Fruit fly (Drosophila melanogaster) whole organism, embryonic: ENCODE results near the gene GNBP2.

ENCODE experiments used
- Atf6 ChIP-seq: fragments of 200-800 bp; sonication (Bioruptor generic); IDR thresholded peaks from 2 replicates; pipeline ENCODE4 v1.3.6; 2022; ENCODE audit warnings: missing biosample characterization, missing genetic modification characterization
- Bgb ChIP-seq: fragments of 200-800 bp; sonication (Bioruptor generic); IDR thresholded peaks from 2 replicates; pipeline ENCODE4 v1.3.6; 2022; ENCODE audit warnings: missing biosample characterization, missing genetic modification characterization; ENCODE audit not compliant: partially characterized antibody
- C15 ChIP-seq: fragments of 200-800 bp; sonication (Bioruptor generic); IDR thresholded peaks from 3 replicates; pipeline ENCODE4 v1.3.6; 2022; ENCODE audit warnings: missing biosample characterization, missing genetic modification characterization
- CG10147 ChIP-seq: fragments of 200-800 bp; sonication (Bioruptor generic); optimal IDR thresholded peaks from 2 replicates; lab custom pipeline; 2019; ENCODE audit warnings: missing biosample characterization, mild to moderate bottlenecking, missing genetic modification characterization, moderate library complexity
- CG10209 ChIP-seq: fragments of 200-800 bp; sonication (Bioruptor generic); optimal IDR thresholded peaks from 3 replicates; lab custom pipeline; 2017; ENCODE audit warnings: missing biosample characterization, mild to moderate bottlenecking, missing genetic modification characterization, missing genetic modification reagents
- CG10366 ChIP-seq: fragments of 200-800 bp; sonication (Bioruptor generic); IDR thresholded peaks from 2 replicates; pipeline ENCODE4 v1.3.6; 2022; ENCODE audit warnings: missing biosample characterization, missing genetic modification characterization
- CG11504 ChIP-seq: fragments of 200-800 bp; sonication (Bioruptor generic); optimal IDR thresholded peaks from 3 replicates; lab custom pipeline; 2019; ENCODE audit warnings: missing biosample characterization, mild to moderate bottlenecking, missing genetic modification characterization, moderate library complexity
- CG11696 ChIP-seq: fragments of 200-800 bp; sonication (Bioruptor generic); IDR thresholded peaks from 2 replicates; pipeline ENCODE4 v1.3.6; 2022; ENCODE audit warnings: missing biosample characterization, missing genetic modification characterization
- CG13296 ChIP-seq: fragments of 200-800 bp; sonication (Bioruptor generic); optimal IDR thresholded peaks from 3 replicates; lab custom pipeline; 2018; ENCODE audit warnings: missing biosample characterization, mild to moderate bottlenecking, missing genetic modification characterization
- CG14050 ChIP-seq: fragments of 200-800 bp; sonication (Bioruptor generic); IDR thresholded peaks from 3 replicates; pipeline ENCODE4 v1.3.6; 2022; ENCODE audit warnings: missing biosample characterization, missing genetic modification characterization
- CG14710 ChIP-seq: fragments of 200-800 bp; sonication (Bioruptor generic); optimal IDR thresholded peaks from 3 replicates; lab custom pipeline; 2019; ENCODE audit warnings: missing biosample characterization, mild to moderate bottlenecking, missing genetic modification characterization, moderate library complexity
- CG16779 ChIP-seq: fragments of 200-800 bp; sonication (Bioruptor generic); IDR thresholded peaks from 2 replicates; pipeline ENCODE4 v1.3.6; 2022; ENCODE audit warnings: missing biosample characterization, missing genetic modification characterization
- CG17361 ChIP-seq: fragments of 200-800 bp; sonication (Bioruptor generic); IDR thresholded peaks from 3 replicates; pipeline ENCODE4 v1.3.6; 2022; ENCODE audit warnings: missing biosample characterization, missing genetic modification characterization
- CG2199 ChIP-seq: fragments of 200-800 bp; sonication (Bioruptor generic); IDR thresholded peaks from 3 replicates; pipeline ENCODE4 v1.3.6; 2022; ENCODE audit warnings: missing biosample characterization, missing genetic modification characterization
- CG4730 ChIP-seq: fragments of 200-800 bp; sonication (Bioruptor generic); IDR thresholded peaks from 2 replicates; pipeline ENCODE4 v1.3.6; 2022; ENCODE audit warnings: missing biosample characterization, missing genetic modification characterization
- CG6854 ChIP-seq: fragments of 200-800 bp; sonication (Bioruptor generic); optimal IDR thresholded peaks from 3 replicates; lab custom pipeline; 2017; ENCODE audit warnings: missing biosample characterization, mild to moderate bottlenecking, missing genetic modification characterization
- CG7556 ChIP-seq: fragments of 200-800 bp; sonication (Bioruptor generic); optimal IDR thresholded peaks from 2 replicates; lab custom pipeline; 2017; ENCODE audit warnings: missing biosample characterization, mild to moderate bottlenecking, missing genetic modification characterization
- CG8924 ChIP-seq: fragments of 200-800 bp; optimal IDR thresholded peaks from 3 replicates; lab custom pipeline; 2019; ENCODE audit warnings: missing biosample characterization, mild to moderate bottlenecking, missing genetic modification characterization, moderate library complexity
- CG9215 ChIP-seq: fragments of 200-800 bp; sonication (Bioruptor generic); IDR thresholded peaks from 2 replicates; pipeline ENCODE4 v1.3.6; 2022; ENCODE audit warnings: missing biosample characterization, missing genetic modification characterization
- CHES-1-like ChIP-seq: fragments of 200-800 bp; sonication (Bioruptor generic); optimal IDR thresholded peaks from 2 replicates; lab custom pipeline; 2016; ENCODE audit warnings: missing biosample characterization, missing genetic modification characterization
- D19A ChIP-seq: fragments of 200-800 bp; optimal IDR thresholded peaks from 3 replicates; lab custom pipeline; 2019; ENCODE audit warnings: missing biosample characterization, mild to moderate bottlenecking, missing genetic modification characterization, moderate library complexity
- Dek ChIP-seq: fragments of 200-800 bp; sonication (Bioruptor generic); optimal IDR thresholded peaks from 3 replicates; lab custom pipeline; 2019; ENCODE audit warnings: missing biosample characterization, mild to moderate bottlenecking, missing genetic modification characterization, moderate library complexity
- Drgx ChIP-seq: fragments of 200-800 bp; sonication (Bioruptor generic); IDR thresholded peaks from 2 replicates; pipeline ENCODE4 v1.3.6; 2022; ENCODE audit warnings: missing biosample characterization, missing genetic modification characterization
- E2f1 ChIP-seq: fragments of 200-800 bp; sonication (Bioruptor generic); IDR thresholded peaks from 2 replicates; pipeline ENCODE4 v1.3.6; 2022; ENCODE audit warnings: missing biosample characterization, missing genetic modification characterization
- Elba2 ChIP-seq: fragments of 200-800 bp; sonication (Bioruptor generic); optimal IDR thresholded peaks from 3 replicates; lab custom pipeline; 2016; ENCODE audit warnings: missing biosample characterization, missing genetic modification characterization
- H15 ChIP-seq: fragments of 200-800 bp; sonication (Bioruptor generic); IDR thresholded peaks from 3 replicates; pipeline ENCODE4 v1.3.6; 2022; ENCODE audit warnings: missing biosample characterization, missing genetic modification characterization
- HLH4C ChIP-seq: fragments of 200-800 bp; sonication (Bioruptor generic); IDR thresholded peaks from 3 replicates; pipeline ENCODE4 v1.3.6; 2022; ENCODE audit warnings: missing biosample characterization, missing genetic modification characterization; ENCODE audit not compliant: partially characterized antibody
- Hr51 ChIP-seq, 2 experiments: fragments of 200-800 bp; sonication (Bioruptor generic); optimal IDR thresholded peaks; 2 replicates in 1 of 2; 3 replicates in 1 of 2; lab custom pipeline; 2016 to 2018; ENCODE audit warnings: missing biosample characterization in 2 of 2, missing genetic modification characterization in 2 of 2, mild to moderate bottlenecking in 1 of 2, moderate library complexity in 1 of 2
- MBD-R2 ChIP-seq: fragments of 200-800 bp; sonication (Bioruptor generic); IDR thresholded peaks from 2 replicates; pipeline ENCODE4 v1.3.6; 2022; ENCODE audit warnings: missing biosample characterization, missing genetic modification characterization
- Med ChIP-seq: fragments of 200-800 bp; sonication (Bioruptor generic); peaks from one replicate; lab custom pipeline; 2016; ENCODE audit warnings: missing biosample characterization, missing genetic modification characterization, mild to moderate bottlenecking, inconsistent platforms, moderate library complexity
- Oaz ChIP-seq: fragments of 200-800 bp; sonication (Bioruptor generic); IDR thresholded peaks from 2 replicates; pipeline ENCODE4 v1.3.6; 2022; ENCODE audit warnings: missing biosample characterization, missing genetic modification characterization
- Ssrp ChIP-seq: fragments of 200-800 bp; sonication (Bioruptor generic); optimal IDR thresholded peaks from 2 replicates; lab custom pipeline; 2018; ENCODE audit warnings: missing biosample characterization, mild to moderate bottlenecking, missing genetic modification characterization, moderate library complexity
- YL-1 ChIP-seq: fragments of 200-800 bp; sonication (Bioruptor generic); optimal IDR thresholded peaks from 3 replicates; lab custom pipeline; 2017; ENCODE audit warnings: missing biosample characterization, mild to moderate bottlenecking, missing genetic modification characterization
- ac ChIP-seq: fragments of 200-800 bp; sonication (Bioruptor generic); optimal IDR thresholded peaks from 3 replicates; lab custom pipeline; 2017; ENCODE audit warnings: missing biosample characterization, mild to moderate bottlenecking, missing genetic modification characterization
- cg ChIP-seq: fragments of 200-800 bp; sonication (Bioruptor generic); optimal IDR thresholded peaks from 3 replicates; lab custom pipeline; 2019; ENCODE audit warnings: missing biosample characterization, mild to moderate bottlenecking, missing genetic modification characterization, moderate library complexity
- crp ChIP-seq, 2 experiments: fragments of 200-800 bp; sonication (Bioruptor generic); optimal IDR thresholded peaks; 2 replicates in 1 of 2; 3 replicates in 1 of 2; lab custom pipeline; 2017; ENCODE audit warnings: missing biosample characterization in 2 of 2, missing genetic modification characterization in 2 of 2, mild to moderate bottlenecking in 1 of 2, moderate library complexity in 1 of 2
- ems ChIP-seq: fragments of 200-800 bp; sonication (Bioruptor generic); optimal IDR thresholded peaks from 3 replicates; lab custom pipeline; 2016; ENCODE audit warnings: missing biosample characterization, missing genetic modification characterization
- fd96Cb ChIP-seq: fragments of 200-800 bp; sonication (Bioruptor generic); optimal IDR thresholded peaks from 2 replicates; lab custom pipeline; 2018; ENCODE audit warnings: missing biosample characterization, mild to moderate bottlenecking, missing genetic modification characterization, moderate library complexity
- gem ChIP-seq: fragments of 200-800 bp; sonication (Bioruptor generic); optimal IDR thresholded peaks from 2 replicates; lab custom pipeline; 2019; ENCODE audit warnings: missing biosample characterization, mild to moderate bottlenecking, missing genetic modification characterization, moderate library complexity
- lab ChIP-seq: fragments of 200-800 bp; sonication (Bioruptor generic); optimal IDR thresholded peaks from 3 replicates; lab custom pipeline; 2017; ENCODE audit warnings: missing biosample characterization, missing genetic modification characterization, mild to moderate bottlenecking, moderate library complexity, missing genetic modification reagents
- lbe ChIP-seq: fragments of 200-800 bp; sonication (Bioruptor generic); optimal IDR thresholded peaks from 2 replicates; lab custom pipeline; 2016; ENCODE audit warnings: missing biosample characterization, mild to moderate bottlenecking, missing genetic modification characterization
- lmd ChIP-seq: fragments of 200-800 bp; sonication (Bioruptor generic); IDR thresholded peaks from 2 replicates; pipeline ENCODE4 v1.3.6; 2022; ENCODE audit warnings: missing biosample characterization, missing genetic modification characterization
- nmo ChIP-seq: fragments of 200-800 bp; sonication (Bioruptor generic); optimal IDR thresholded peaks from 2 replicates; lab custom pipeline; 2018; ENCODE audit warnings: missing biosample characterization, mild to moderate bottlenecking, missing genetic modification characterization, moderate library complexity
- run ChIP-seq: fragments of 200-800 bp; sonication (Bioruptor generic); optimal IDR thresholded peaks from 3 replicates; lab custom pipeline; 2018; ENCODE audit warnings: missing biosample characterization, mild to moderate bottlenecking, missing genetic modification characterization
- salm ChIP-seq: fragments of 200-800 bp; sonication (Bioruptor generic); optimal IDR thresholded peaks from 2 replicates; lab custom pipeline; 2018; ENCODE audit warnings: missing biosample characterization, mild to moderate bottlenecking, missing genetic modification characterization
- scrt ChIP-seq: fragments of 200-800 bp; sonication (Bioruptor generic); optimal IDR thresholded peaks from 2 replicates; lab custom pipeline; 2018; ENCODE audit warnings: missing biosample characterization, mild to moderate bottlenecking, missing genetic modification characterization, moderate library complexity
- stc ChIP-seq: fragments of 200-800 bp; sonication (Bioruptor generic); IDR thresholded peaks from 2 replicates; pipeline ENCODE4 v1.3.6; 2022; ENCODE audit warnings: missing biosample characterization, missing genetic modification characterization
- tap ChIP-seq: fragments of 200-800 bp; optimal IDR thresholded peaks from 3 replicates; lab custom pipeline; 2019; ENCODE audit warnings: missing biosample characterization, mild to moderate bottlenecking, missing genetic modification characterization, moderate library complexity
- zfh1 ChIP-seq: fragments of 200-800 bp; sonication (Bioruptor generic); IDR thresholded peaks from 3 replicates; pipeline ENCODE4 v1.3.6; 2022; ENCODE audit warnings: missing biosample characterization, missing genetic modification characterization

Gene GNBP2

DNA sequence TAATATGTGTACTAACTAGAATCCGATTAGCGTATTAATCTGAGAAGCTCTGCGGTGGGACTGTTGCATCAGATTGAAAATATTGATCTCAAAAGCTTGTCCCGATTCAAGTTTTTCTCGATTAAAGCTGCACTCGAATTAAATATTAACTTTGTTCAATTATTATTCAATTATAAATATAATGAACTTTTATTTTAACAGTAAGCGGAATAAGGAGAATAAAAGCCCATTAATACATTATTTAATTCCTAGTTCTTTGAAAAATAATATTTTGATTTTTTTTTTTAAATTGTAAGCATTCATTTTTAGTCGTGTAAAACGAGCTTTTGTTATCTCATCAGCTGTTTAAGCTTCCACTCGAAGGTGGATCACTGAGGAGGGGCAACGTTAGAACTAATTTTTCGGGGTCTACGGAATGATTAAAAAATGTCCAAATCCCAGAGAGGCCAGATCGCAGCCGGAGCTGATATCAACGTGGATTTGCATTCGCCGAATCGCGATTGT is at the start of gene GNBP2, which contains the start of gene GNBP1 (continued):
- TF ChIP-seq CG6854 (GFP tag; lab: Kevin White, UChicago), result peak; percentile 13
- TF ChIP-seq Elba2 (GFP tag; lab: Kevin White, UChicago), result no peak
- peak; percentile 66; the same call in 2 of the 3 replicates for TF ChIP-seq C15
- TF ChIP-seq CG4730, result peak; percentile 39
- peak; percentile 81 for TF ChIP-seq CG11504 (tag; lab: Kevin White, UChicago)
- peak; percentile 55 for TF ChIP-seq nmo (GFP tag; lab: Kevin White, UChicago)
- no peak for TF ChIP-seq ems (GFP tag; lab: Kevin White, UChicago)
- TF ChIP-seq CG11696 (GFP tag; lab: Robert Waterston, UW), result peak; percentile 43; the same call in 1 of the 2 replicates
- TF ChIP-seq salm, result peak; percentile 48
- TF ChIP-seq MBD-R2 (GFP tag; lab: Robert Waterston, UW), result peak; percentile 50; the same call in 1 of the 2 replicates
- peak in 1 of 2 experiments; percentile 78 for TF ChIP-seq Hr51 (GFP tag; optimal IDR thresholded peaks at IDR 0.05; lab: Kevin White, UChicago)
- no peak for TF ChIP-seq HLH4C (GFP tag; lab: Robert Waterston, UW)
- peak in 1 of 2 experiments; percentile 60 for TF ChIP-seq crp (GFP tag; optimal IDR thresholded peaks at IDR 0.05; lab: Kevin White, UChicago)
- TF ChIP-seq CG7556, result peak; percentile 73
- 0 out of 3 replicates have a peak, but pooled peaks have one; percentile 26 for TF ChIP-seq H15 (GFP tag; lab: Robert Waterston, UW)
- TF ChIP-seq Oaz (GFP tag; lab: Robert Waterston, UW), result peak; percentile 44; the same call in 1 of the 2 replicates
- TF ChIP-seq Med, result peak; percentile 33
- peak; percentile 76 for TF ChIP-seq E2f1 (GFP tag; lab: Robert Waterston, UW)
- TF ChIP-seq CG9215 (GFP tag; lab: Robert Waterston, UW), result peak; percentile 51
- TF ChIP-seq CHES-1-like (GFP tag; lab: Kevin White, UChicago), result no peak
- peak; percentile 75 for TF ChIP-seq stc (GFP tag; lab: Robert Waterston, UW)
- peak; percentile 79 for TF ChIP-seq lbe (GFP tag; lab: Kevin White, UChicago)
- TF ChIP-seq YL-1, result no peak
- peak; percentile 37 for TF ChIP-seq run
- peak; percentile 59 for TF ChIP-seq CG8924 (tag; lab: Kevin White, UChicago)
- peak; percentile 13 for TF ChIP-seq CG14710 (tag; lab: Kevin White, UChicago)
- peak; percentile 66 for TF ChIP-seq Dek
- TF ChIP-seq scrt (GFP tag; lab: Kevin White, UChicago), result peak; percentile 10
- TF ChIP-seq CG14050, result peak; percentile 24; the same call in 1 of the 3 replicates
- TF ChIP-seq tap (tag; lab: Kevin White, UChicago), result no peak
- TF ChIP-seq CG13296 (GFP tag; lab: Kevin White, UChicago), result peak; percentile 48
- TF ChIP-seq Bgb (GFP tag; lab: Robert Waterston, UW), result no peak
- peak; percentile 57 for TF ChIP-seq CG10147 (GFP tag; lab: Kevin White, UChicago)
- peak; percentile 83 for TF ChIP-seq gem (tag; lab: Kevin White, UChicago)
- TF ChIP-seq CG17361 (GFP tag; lab: Robert Waterston, UW), result peak; percentile 76
- no peak for TF ChIP-seq zfh1 (GFP tag; lab: Robert Waterston, UW)
- peak; percentile 37 for TF ChIP-seq Ssrp
- no peak for TF ChIP-seq cg (GFP tag; lab: Kevin White, UChicago)
- peak; percentile 4 for TF ChIP-seq CG10209
- peak; percentile 37; the same call in 1 of the 2 replicates for TF ChIP-seq CG10366
- TF ChIP-seq lab (GFP tag; lab: Kevin White, UChicago), result peak; percentile 79
- TF ChIP-seq Drgx (GFP tag; lab: Robert Waterston, UW), result peak; percentile 95
- TF ChIP-seq CG16779 (GFP tag; lab: Robert Waterston, UW), result no peak
- TF ChIP-seq D19A (tag; lab: Kevin White, UChicago), result peak; percentile 48
- TF ChIP-seq ac (GFP tag; lab: Kevin White, UChicago), result no peak
- TF ChIP-seq Atf6 (GFP tag; lab: Robert Waterston, UW), result peak; percentile 71
- 0 out of 3 replicates have a peak, but pooled peaks have one; percentile 21 for TF ChIP-seq CG2199 (GFP tag; lab: Robert Waterston, UW)
- TF ChIP-seq fd96Cb (tag; lab: Kevin White, UChicago), result peak; percentile 56
- peak; percentile 70 for TF ChIP-seq lmd (GFP tag; lab: Robert Waterston, UW)
